Worm (Caenorhabditis elegans): ENCODE results near the gene rml-3.

Gene rml-3

ce11 chrX:6256430-6256829 is 17.6 kb upstream of the rml-3 start:
- TF ChIP-seq elt-2 (tag; optimal IDR thresholded peaks at IDR 0.05) (peak; percentile 58), ceh-24 (tag; optimal IDR thresholded peaks at IDR 0.05) (no peak)

ce11 chrX:6255561-6255960 is 16.7 kb upstream of the rml-3 start:
- peak; percentile 41 for TF ChIP-seq ref-2 (tag; optimal IDR thresholded peaks at IDR 0.05)
- peak; percentile 17 for TF ChIP-seq sdc-2 (tag; optimal IDR thresholded peaks at IDR 0.05)
- peak; percentile 17 for TF ChIP-seq ceh-31 (tag; optimal IDR thresholded peaks at IDR 0.05)
- TF ChIP-seq elt-2 (tag; optimal IDR thresholded peaks at IDR 0.05): peak; percentile 54
- no peak for TF ChIP-seq hlh-15 (tag; optimal IDR thresholded peaks at IDR 0.05)
- TF ChIP-seq pqm-1 (tag; optimal IDR thresholded peaks at IDR 0.05): no peak
- peak; percentile 60 for TF ChIP-seq ceh-18 (tag; optimal IDR thresholded peaks at IDR 0.05)
- TF ChIP-seq unc-55 (GFP tag; optimal IDR thresholded peaks at IDR 0.05): peak; percentile 24
- no peak for TF ChIP-seq pax-1 (tag; optimal IDR thresholded peaks at IDR 0.05)
- TF ChIP-seq tbx-2 (tag; optimal IDR thresholded peaks at IDR 0.05): peak; percentile 75
- peak; percentile 66 for TF ChIP-seq hlh-30 (tag; optimal IDR thresholded peaks at IDR 0.05; ENCODE audit: insufficient read depth)

- TF ChIP-seq F13H6.1 (tag; optimal IDR thresholded peaks at IDR 0.05) (no peak), ceh-2 (tag; optimal IDR thresholded peaks at IDR 0.05) (no peak), ceh-9 (tag; optimal IDR thresholded peaks at IDR 0.05) (no peak), K09A11.1 (tag; optimal IDR thresholded peaks at IDR 0.05; ENCODE audit: insufficient read depth) (no peak), fax-1 (tag; optimal IDR thresholded peaks at IDR 0.05) (no peak), ama-1 (optimal IDR thresholded peaks at IDR 0.05) (no peak), C08G9.2 (tag; optimal IDR thresholded peaks at IDR 0.05) (no peak), zip-5 (tag; optimal IDR thresholded peaks at IDR 0.05) (no peak), pha-4 (tag; optimal IDR thresholded peaks at IDR 0.05) (no peak), unc-55 (GFP tag; optimal IDR thresholded peaks at IDR 0.05) (no peak), hlh-6 (tag; optimal IDR thresholded peaks at IDR 0.05) (no peak), ets-4 (tag; optimal IDR thresholded peaks at IDR 0.05) (no peak), ceh-24 (tag; optimal IDR thresholded peaks at IDR 0.05) (no peak)
Measured at ce11 chrX:6254671-6255031, 15.8 kb upstream of the rml-3 start.

ce11 chrX:6253899-6254670 is 15.2 kb upstream of the rml-3 start:
- TF ChIP-seq elt-2 (tag; optimal IDR thresholded peaks at IDR 0.05) (no peak), nhr-232 (tag; optimal IDR thresholded peaks at IDR 0.05) (no peak), Y22D7AL.16 (tag; optimal IDR thresholded peaks at IDR 0.05) (no peak), pag-3 (tag; optimal IDR thresholded peaks at IDR 0.05; ENCODE audit: borderline replicate concordance) (no peak), elt-4 (tag; optimal IDR thresholded peaks at IDR 0.05) (no peak), C08G9.2 (tag; optimal IDR thresholded peaks at IDR 0.05) (peak; percentile 17), sox-2 (GFP tag; IDR thresholded peaks at IDR 0.05) (no peak), hlh-30 (tag; optimal IDR thresholded peaks at IDR 0.05; ENCODE audit: insufficient read depth) (peak; percentile 23), unc-55 (GFP tag; optimal IDR thresholded peaks at IDR 0.05) (peak; percentile 71), che-1 (tag; optimal IDR thresholded peaks at IDR 0.05) (no peak), ceh-31 (tag; optimal IDR thresholded peaks at IDR 0.05) (no peak), ceh-19 (GFP tag; optimal IDR thresholded peaks at IDR 0.05) (peak; percentile 19), ref-2 (tag; optimal IDR thresholded peaks at IDR 0.05) (peak; percentile 64), nfya-1 (tag; optimal IDR thresholded peaks at IDR 0.05) (peak; percentile 53), syd-9 (tag; optimal IDR thresholded peaks at IDR 0.05) (no peak), zip-5 (tag; optimal IDR thresholded peaks at IDR 0.05) (no peak), ceh-18 (tag; optimal IDR thresholded peaks at IDR 0.05) (peak; percentile 48)

ce11 chrX:6253566-6253898 is 14.7 kb upstream of the rml-3 start:
- TF ChIP-seq unc-86 (tag; optimal IDR thresholded peaks at IDR 0.05) (no peak), unc-55 (GFP tag; optimal IDR thresholded peaks at IDR 0.05) (no peak), ceh-14 (tag; optimal IDR thresholded peaks at IDR 0.05) (no peak), ama-1 (optimal IDR thresholded peaks at IDR 0.05) (no peak), T23F11.4 (GFP tag; optimal IDR thresholded peaks at IDR 0.05) (no peak), lim-6 (tag; optimal IDR thresholded peaks at IDR 0.05) (no peak), nfya-1 (tag; optimal IDR thresholded peaks at IDR 0.05) (no peak), ceh-24 (tag; optimal IDR thresholded peaks at IDR 0.05) (no peak), hlh-30 (tag; optimal IDR thresholded peaks at IDR 0.05; ENCODE audit: insufficient read depth) (no peak), fkh-6 (tag; optimal IDR thresholded peaks at IDR 0.05) (no peak), rnt-1 (tag; optimal IDR thresholded peaks at IDR 0.05) (no peak), elt-2 (tag; optimal IDR thresholded peaks at IDR 0.05) (no peak), Y22D7AL.16 (tag; optimal IDR thresholded peaks at IDR 0.05) (no peak), pat-9 (tag; optimal IDR thresholded peaks at IDR 0.05) (no peak), ceh-31 (tag; optimal IDR thresholded peaks at IDR 0.05) (no peak), sdc-2 (tag; optimal IDR thresholded peaks at IDR 0.05) (no peak)
